Worm (Caenorhabditis elegans) whole organism, L1 larva: ENCODE measurements around the gene M163.1.
A peak's percentile ranks its signal among the peaks of the same experiment; 100 is the strongest.

Experiments
- C34B4.2 ChIP-seq: sonication (generic microtip); optimal IDR thresholded peaks from 2 replicates; lab custom pipeline; 2017; ENCODE audit warnings: mild to moderate bottlenecking, missing genetic modification characterization, missing compliant biosample characterization
- F16B12.6 ChIP-seq: fragments of 150-350 bp; optimal IDR thresholded peaks from 2 replicates; lab custom pipeline; 2014; ENCODE audit warnings: missing biosample characterization, missing genetic modification characterization
- Y116A8C.19 ChIP-seq: sonication (generic microtip); optimal IDR thresholded peaks from 2 replicates; lab custom pipeline; 2016; ENCODE audit warnings: missing compliant biosample characterization, missing genetic modification characterization, borderline replicate concordance
- aha-1 ChIP-seq: fragments of 150-350 bp; optimal IDR thresholded peaks from 2 replicates; lab custom pipeline; 2014; ENCODE audit warnings: missing biosample characterization, missing genetic modification characterization
- ceh-8 ChIP-seq: fragments of 200-800 bp; sonication (Bioruptor generic); optimal IDR thresholded peaks from 2 replicates; lab custom pipeline; 2018; ENCODE audit warnings: mild to moderate bottlenecking, missing genetic modification characterization, moderate library complexity, missing compliant biosample characterization
- dpl-1 ChIP-seq, 3 experiments: fragments of 150-350 bp in 2 of 3; sonication (generic microtip) in 1 of 3; optimal IDR thresholded peaks; 2 replicates each; lab custom pipeline; 2014 to 2017; ENCODE audit warnings: missing biosample characterization in 3 of 3, missing genetic modification characterization in 3 of 3, missing genetic modification reagents in 3 of 3
- efl-1 ChIP-seq, 4 experiments: fragments of 150-350 bp; optimal IDR thresholded peaks in 3 of 4; peaks in 1 of 4; 1 replicate in 1 of 4; 2 replicates in 3 of 4; lab custom pipeline; 2014; ENCODE audit warnings: missing biosample characterization in 2 of 4, missing genetic modification characterization in 2 of 4, missing genetic modification reagents in 2 of 4
- efl-3 ChIP-seq: fragments of 200-800 bp; sonication (Bioruptor generic); optimal IDR thresholded peaks from 2 replicates; lab custom pipeline; 2018; ENCODE audit warnings: mild to moderate bottlenecking, missing genetic modification characterization, missing compliant biosample characterization
- elt-3 ChIP-seq, 6 experiments: fragments of 150-350 bp in 1 of 6; sonication (generic microtip); optimal IDR thresholded peaks; 2 replicates each; lab custom pipeline; 2017 to 2018; ENCODE audit warnings: missing biosample characterization in 6 of 6, missing genetic modification characterization in 6 of 6, inconsistent platforms in 1 of 6
- ets-5 ChIP-seq: fragments of 200-800 bp; sonication (Bioruptor generic); IDR thresholded peaks from 2 replicates; pipeline ENCODE4 v1.3.6; 2022; ENCODE audit warnings: missing genetic modification characterization, missing compliant biosample characterization
- fkh-10 ChIP-seq: sonication (generic microtip); optimal IDR thresholded peaks from 2 replicates; lab custom pipeline; 2017; ENCODE audit warnings: missing biosample characterization, missing genetic modification reagents, missing genetic modification characterization
- fkh-4 ChIP-seq: sonication (generic microtip); optimal IDR thresholded peaks from 2 replicates; lab custom pipeline; 2016; ENCODE audit warnings: missing compliant biosample characterization, missing genetic modification characterization, borderline replicate concordance
- fkh-8 ChIP-seq: sonication (generic microtip); optimal IDR thresholded peaks from 2 replicates; lab custom pipeline; 2016; ENCODE audit warnings: mild to moderate bottlenecking, missing genetic modification characterization, missing compliant biosample characterization
- hlh-17 ChIP-seq: fragments of 200-800 bp; sonication (Bioruptor generic); optimal IDR thresholded peaks from 2 replicates; lab custom pipeline; 2018; ENCODE audit warnings: missing genetic modification characterization, mild to moderate bottlenecking, missing compliant biosample characterization, moderate library complexity, borderline replicate concordance
- irx-1 ChIP-seq: sonication (generic microtip); optimal IDR thresholded peaks from 2 replicates; lab custom pipeline; 2016; ENCODE audit warnings: missing genetic modification characterization, missing compliant biosample characterization
- isw-1 ChIP-seq: fragments of 200-800 bp; sonication (Bioruptor generic); IDR thresholded peaks from 2 replicates; pipeline ENCODE4 v1.3.6; 2022; ENCODE audit warnings: missing genetic modification characterization, missing compliant biosample characterization
- jun-1 ChIP-seq: fragments of 150-350 bp; optimal IDR thresholded peaks from 2 replicates; lab custom pipeline; 2014; ENCODE audit warnings: missing biosample characterization, missing genetic modification reagents, missing genetic modification characterization
- lin-14 ChIP-seq: fragments of 200-800 bp; sonication (Bioruptor generic); optimal IDR thresholded peaks from 2 replicates; lab custom pipeline; 2018; ENCODE audit warnings: mild to moderate bottlenecking, missing genetic modification characterization, moderate library complexity, missing compliant biosample characterization
- lin-35 ChIP-seq, 2 experiments: fragments of 150-350 bp; optimal IDR thresholded peaks; 2 replicates each; lab custom pipeline; 2014; ENCODE audit warnings: missing biosample characterization in 2 of 2, missing genetic modification characterization in 2 of 2, missing genetic modification reagents in 2 of 2
- lin-39 ChIP-seq: fragments of 150-350 bp; optimal IDR thresholded peaks from 2 replicates; lab custom pipeline; 2014; ENCODE audit warnings: missing biosample characterization, missing genetic modification reagents, missing genetic modification characterization
- mab-9 ChIP-seq: fragments of 200-800 bp; sonication (Bioruptor generic); IDR thresholded peaks from 2 replicates; pipeline ENCODE4 v1.3.6; 2022; ENCODE audit warnings: missing genetic modification reagents, missing genetic modification characterization, missing compliant biosample characterization
- mdl-1 ChIP-seq, 2 experiments: fragments of 150-350 bp; optimal IDR thresholded peaks; 2 replicates each; lab custom pipeline; 2014 to 2017; ENCODE audit warnings: missing biosample characterization in 2 of 2, missing genetic modification characterization in 2 of 2, inconsistent platforms in 1 of 2
- mef-2 ChIP-seq: fragments of 150-350 bp; optimal IDR thresholded peaks from 2 replicates; lab custom pipeline; 2014; ENCODE audit warnings: missing biosample characterization, missing genetic modification characterization
- mep-1 ChIP-seq: fragments of 150-350 bp; optimal IDR thresholded peaks from 2 replicates; lab custom pipeline; 2014; ENCODE audit warnings: missing biosample characterization, missing genetic modification characterization
- nhr-12 ChIP-seq: sonication (generic microtip); optimal IDR thresholded peaks from 2 replicates; lab custom pipeline; 2017; ENCODE audit warnings: missing biosample characterization, missing genetic modification characterization
- nhr-19 ChIP-seq: fragments of 200-800 bp; sonication (Bioruptor generic); conservative IDR thresholded peaks from 2 replicates; pipeline ENCODE4 v1.3.6; 2022; ENCODE audit warnings: missing genetic modification characterization, missing compliant biosample characterization
- nhr-237 ChIP-seq: fragments of 150-350 bp; optimal IDR thresholded peaks from 2 replicates; lab custom pipeline; 2014; ENCODE audit warnings: missing biosample characterization, missing genetic modification characterization
- nhr-28 ChIP-seq: fragments of 150-350 bp; optimal IDR thresholded peaks from 2 replicates; lab custom pipeline; 2014; ENCODE audit warnings: missing biosample characterization, missing genetic modification characterization
- nhr-71 ChIP-seq: sonication (generic microtip); optimal IDR thresholded peaks from 2 replicates; lab custom pipeline; 2016; ENCODE audit warnings: mild to moderate bottlenecking, missing genetic modification characterization, moderate library complexity, missing compliant biosample characterization
- nhr-76 ChIP-seq: sonication (generic microtip); optimal IDR thresholded peaks from 2 replicates; lab custom pipeline; 2017; ENCODE audit warnings: missing biosample characterization, missing genetic modification characterization
- nhr-85 ChIP-seq: sonication (generic microtip); peaks from one replicate; lab custom pipeline; 2016; ENCODE audit warnings: missing genetic modification characterization, inconsistent platforms, missing compliant biosample characterization
- pag-3 ChIP-seq: sonication (generic microtip); optimal IDR thresholded peaks from 2 replicates; lab custom pipeline; 2017; ENCODE audit warnings: missing genetic modification characterization, mild to moderate bottlenecking, missing compliant biosample characterization, antibody characterized with exemption, borderline replicate concordance; ENCODE audit not compliant: insufficient read depth
- pax-3 ChIP-seq: fragments of 200-800 bp; sonication (Bioruptor generic); optimal IDR thresholded peaks from 2 replicates; lab custom pipeline; 2018; ENCODE audit warnings: mild to moderate bottlenecking, missing genetic modification characterization, moderate library complexity, missing compliant biosample characterization
- pqm-1 ChIP-seq: sonication (generic microtip); optimal IDR thresholded peaks from 3 replicates; lab custom pipeline; 2017; ENCODE audit warnings: missing biosample characterization, missing genetic modification characterization
- skn-1 ChIP-seq: fragments of 150-350 bp; optimal IDR thresholded peaks from 2 replicates; lab custom pipeline; 2014; ENCODE audit warnings: missing biosample characterization, missing genetic modification characterization
- sox-4 ChIP-seq: sonication (generic microtip); optimal IDR thresholded peaks from 2 replicates; lab custom pipeline; 2016; ENCODE audit warnings: missing genetic modification characterization, missing compliant biosample characterization
- sptf-1 ChIP-seq: fragments of 150-350 bp; optimal IDR thresholded peaks from 2 replicates; lab custom pipeline; 2014; ENCODE audit warnings: missing biosample characterization, missing genetic modification characterization
- sup-37 ChIP-seq: fragments of 200-800 bp; sonication (Bioruptor generic); optimal IDR thresholded peaks from 2 replicates; lab custom pipeline; 2018; ENCODE audit warnings: mild to moderate bottlenecking, missing genetic modification characterization, missing compliant biosample characterization
- tbx-2 ChIP-seq: sonication (generic microtip); optimal IDR thresholded peaks from 2 replicates; lab custom pipeline; 2016; ENCODE audit warnings: missing genetic modification characterization, missing compliant biosample characterization
- unc-130 ChIP-seq: fragments of 150-350 bp; optimal IDR thresholded peaks from 2 replicates; lab custom pipeline; 2017; ENCODE audit warnings: missing biosample characterization, missing genetic modification characterization, inconsistent platforms
- unc-30 ChIP-seq: sonication (generic microtip); optimal IDR thresholded peaks from 2 replicates; lab custom pipeline; 2017; ENCODE audit warnings: missing biosample characterization, missing genetic modification characterization
- vab-15 ChIP-seq: sonication (generic microtip); optimal IDR thresholded peaks from 2 replicates; lab custom pipeline; 2017; ENCODE audit warnings: missing genotype, mild to moderate bottlenecking, missing genetic modification characterization, missing compliant biosample characterization
- xbp-1 ChIP-seq: sonication (generic microtip); optimal IDR thresholded peaks from 2 replicates; lab custom pipeline; 2016; ENCODE audit warnings: missing genetic modification characterization, missing compliant biosample characterization
- zag-1 ChIP-seq: fragments of 150-350 bp; optimal IDR thresholded peaks from 2 replicates; lab custom pipeline; 2014; ENCODE audit warnings: missing biosample characterization, missing genetic modification characterization
- ztf-4 ChIP-seq: fragments of 150-350 bp; optimal IDR thresholded peaks from 2 replicates; lab custom pipeline; 2014; ENCODE audit warnings: missing biosample characterization, missing genetic modification characterization

Gene M163.1

ce11 chrX:14525325-14526305 lies 22.0 kb upstream of the M163.1 start (continued):
- peak; percentile 98 for TF ChIP-seq zag-1 (tag; lab: Kevin White, UChicago)
- TF ChIP-seq irx-1, result peak; percentile 100
- peak; percentile 99 for TF ChIP-seq lin-14 (GFP tag; lab: Kevin White, UChicago)
- peak; percentile 90 for TF ChIP-seq mef-2 (tag; lab: Kevin White, UChicago)
- TF ChIP-seq nhr-237 (tag; lab: Kevin White, UChicago), result peak; percentile 99
- peak; percentile 60 for TF ChIP-seq pag-3 (tag; lab: Kevin White, UChicago)
- TF ChIP-seq elt-3 (tag; optimal IDR thresholded peaks at IDR 0.05; lab: Kevin White, UChicago), result peak; percentile 50 to 99 (median 88)
- TF ChIP-seq ets-5 (GFP tag; lab: Robert Waterston, UW), result no peak
- TF ChIP-seq dpl-1 (GFP tag; optimal IDR thresholded peaks at IDR 0.05; lab: Kevin White, UChicago), result peak; percentile 62 to 70 (median 66)
- peak; percentile 100 for TF ChIP-seq lin-39 (tag; lab: Kevin White, UChicago)
- TF ChIP-seq ztf-4 (tag; lab: Kevin White, UChicago), result peak; percentile 99
- peak; percentile 58 for TF ChIP-seq F16B12.6 (tag; lab: Kevin White, UChicago)
- peak; percentile 95 for TF ChIP-seq fkh-4 (tag; lab: Kevin White, UChicago)
- peak; percentile 97 for TF ChIP-seq mab-9 (GFP tag; lab: Robert Waterston, UW)
- no peak for TF ChIP-seq sptf-1 (tag; lab: Kevin White, UChicago)
- TF ChIP-seq fkh-10 (GFP tag; lab: Kevin White, UChicago), result peak; percentile 100
- peak; percentile 94 for TF ChIP-seq aha-1 (tag; lab: Kevin White, UChicago)
- peak; percentile 98 for TF ChIP-seq nhr-19 (GFP tag; lab: Robert Waterston, UW)
- peak; percentile 92 for TF ChIP-seq unc-130
- TF ChIP-seq nhr-85 (tag; lab: Kevin White, UChicago), result peak; percentile 99
- peak; percentile 98 for TF ChIP-seq pqm-1 (tag; lab: Kevin White, UChicago)
- peak; percentile 90 for TF ChIP-seq unc-30
- TF ChIP-seq fkh-8 (tag; lab: Kevin White, UChicago), result peak; percentile 96
- peak; percentile 99 for TF ChIP-seq skn-1 (tag; lab: Kevin White, UChicago)
- TF ChIP-seq sup-37, result peak; percentile 93
- peak; percentile 100 for TF ChIP-seq ceh-8 (GFP tag; lab: Kevin White, UChicago)
- TF ChIP-seq xbp-1 (tag; lab: Kevin White, UChicago), result peak; percentile 96
- TF ChIP-seq isw-1 (GFP tag; lab: Robert Waterston, UW), result peak; percentile 92
- peak; percentile 79 to 93 for TF ChIP-seq lin-35 (GFP tag; optimal IDR thresholded peaks at IDR 0.05; lab: Kevin White, UChicago)
- no peak for TF ChIP-seq hlh-17 (GFP tag; lab: Kevin White, UChicago)
- peak; percentile 86 to 90 for TF ChIP-seq efl-1 (optimal IDR thresholded peaks at IDR 0.05; lab: Kevin White, UChicago)
- peak; percentile 56 to 96 for TF ChIP-seq efl-1 (GFP tag; optimal IDR thresholded peaks at IDR 0.05 in 1 of 2; lab: Kevin White, UChicago)
- peak; percentile 90 for TF ChIP-seq nhr-76 (tag; lab: Kevin White, UChicago)
- peak; percentile 99 for TF ChIP-seq nhr-71 (tag; lab: Kevin White, UChicago)
- TF ChIP-seq Y116A8C.19 (tag; lab: Kevin White, UChicago), result peak; percentile 72
- peak; percentile 96 for TF ChIP-seq efl-3
- no peak for TF ChIP-seq vab-15 (tag; lab: Kevin White, UChicago)
- TF ChIP-seq pax-3, result peak; percentile 94
- TF ChIP-seq nhr-28, result peak; percentile 29
- TF ChIP-seq nhr-12 (tag; lab: Kevin White, UChicago), result peak; percentile 83
- peak; percentile 100 for TF ChIP-seq jun-1
- peak; percentile 99 for TF ChIP-seq tbx-2
- peak in 1 of 2 experiments; percentile 95 for TF ChIP-seq mdl-1 (tag; optimal IDR thresholded peaks at IDR 0.05; lab: Kevin White, UChicago)
- TF ChIP-seq C34B4.2 (tag; lab: Kevin White, UChicago), result peak; percentile 67
- TF ChIP-seq mep-1 (tag; lab: Kevin White, UChicago), result peak; percentile 100
- peak; percentile 98 for TF ChIP-seq sox-4 (tag; lab: Kevin White, UChicago)
